Worm (Caenorhabditis elegans): ENCODE results near the gene F47D12.7.

Gene F47D12.7

ce11 chrIII:6315515-6315914 is 19.7 kb upstream of the F47D12.7 start:
- TF ChIP-seq nhr-237 (tag; optimal IDR thresholded peaks at IDR 0.05) (no peak), unc-62 (GFP tag; optimal IDR thresholded peaks at IDR 0.05 in 1 of 2) (peak in 1 of 2 experiments; percentile 98), unc-62 (tag; optimal IDR thresholded peaks at IDR 0.05) (no peak), lir-3 (tag; optimal IDR thresholded peaks at IDR 0.05) (no peak)

- TF ChIP-seq unc-62 (GFP tag; optimal IDR thresholded peaks at IDR 0.05 in 1 of 2) = peak in 1 of 2 experiments; percentile 74
- no peak for TF ChIP-seq unc-62 (tag; optimal IDR thresholded peaks at IDR 0.05)
- peak; percentile 56 for TF ChIP-seq aha-1 (tag)
- TF ChIP-seq unc-130 (GFP tag; optimal IDR thresholded peaks at IDR 0.05) = no peak
Measured at ce11 chrIII:6312244-6312643, 16.4 kb upstream of the F47D12.7 start.

ce11 chrIII:6311452-6311851 is 15.6 kb upstream of the F47D12.7 start:
- TF ChIP-seq set-16 (GFP tag; IDR thresholded peaks at IDR 0.05) (no peak), ZK546.5 (tag; optimal IDR thresholded peaks at IDR 0.05) (no peak), mep-1 (tag; optimal IDR thresholded peaks at IDR 0.05) (no peak), ceh-32 (tag; optimal IDR thresholded peaks at IDR 0.05; ENCODE audit: poor library complexity) (no peak), pha-4 (GFP tag; IDR thresholded peaks at IDR 0.05) (no peak), pha-4 (tag; optimal IDR thresholded peaks at IDR 0.05) (no peak), spr-3 (GFP tag; optimal IDR thresholded peaks at IDR 0.05) (no peak)

ce11 chrIII:6310352-6310751 is 14.5 kb upstream of the F47D12.7 start:
- TF ChIP-seq lin-1 (GFP tag; IDR thresholded peaks at IDR 0.05) = no peak
- no peak for TF ChIP-seq egl-43 (GFP tag; IDR thresholded peaks at IDR 0.05)
- TF ChIP-seq ZK546.5 (tag; optimal IDR thresholded peaks at IDR 0.05) = no peak
- TF ChIP-seq fkh-10 (GFP tag; optimal IDR thresholded peaks at IDR 0.05) = peak; percentile 39
- peak; percentile 61 for TF ChIP-seq ces-1 (GFP tag; optimal IDR thresholded peaks at IDR 0.05)
- no peak for TF ChIP-seq ctbp-1 (GFP tag; IDR thresholded peaks at IDR 0.05)

- TF ChIP-seq fkh-10 (GFP tag; optimal IDR thresholded peaks at IDR 0.05) (no peak), dve-1 (tag; optimal IDR thresholded peaks at IDR 0.05; ENCODE audit: insufficient read depth) (no peak), lin-15B (tag; optimal IDR thresholded peaks at IDR 0.05) (no peak), dmd-9 (GFP tag; IDR thresholded peaks at IDR 0.05) (no peak), lin-1 (GFP tag; IDR thresholded peaks at IDR 0.05) (no peak), hlh-30 (tag; optimal IDR thresholded peaks at IDR 0.05; ENCODE audit: insufficient read depth) (no peak), unc-130 (GFP tag; optimal IDR thresholded peaks at IDR 0.05) (no peak), lir-3 (tag; optimal IDR thresholded peaks at IDR 0.05) (no peak), F10B5.3 (tag; optimal IDR thresholded peaks at IDR 0.05) (no peak), T20F7.1 (GFP tag; optimal IDR thresholded peaks at IDR 0.05) (no peak), ZK337.2 (GFP tag; IDR thresholded peaks at IDR 0.05) (no peak), F49E8.2 (tag; optimal IDR thresholded peaks at IDR 0.05; ENCODE audit: borderline replicate concordance) (no peak), skn-1 (tag; optimal IDR thresholded peaks at IDR 0.05) (no peak), ceh-62 (tag; optimal IDR thresholded peaks at IDR 0.05) (no peak), saeg-2 (GFP tag; IDR thresholded peaks at IDR 0.05) (no peak), unc-39 (tag; optimal IDR thresholded peaks at IDR 0.05) (no peak), nhr-102 (tag; optimal IDR thresholded peaks at IDR 0.05) (no peak), arid-1 (GFP tag; conservative IDR thresholded peaks at IDR 0.05) (no peak)
Measured at ce11 chrIII:6309066-6309465, 13.2 kb upstream of the F47D12.7 start, which contains the start of gene gar-2. Gene gar-2, plus strand, starts transcription at chrIII:6309366.

ce11 chrIII:6307832-6308231 is 12.0 kb upstream of the F47D12.7 start:
- TF ChIP-seq nhr-48 (tag; optimal IDR thresholded peaks at IDR 0.05) (no peak), spr-1 (tag; optimal IDR thresholded peaks at IDR 0.05) (no peak), fkh-10 (GFP tag; optimal IDR thresholded peaks at IDR 0.05) (peak; percentile 32), ctbp-1 (GFP tag; IDR thresholded peaks at IDR 0.05) (0 out of 2 replicates have a peak, but pooled peaks have one; percentile 27)

Data from whole organism, L4 larva.